Fruit fly (Drosophila melanogaster) ovary, adult (tissue): ENCODE data around the gene piwi.

Source experiments
- CG17801 ChIP-seq: fragments of 200-800 bp; optimal IDR thresholded peaks from 2 replicates; lab custom pipeline; 2019; ENCODE audit warnings: missing biosample characterization, mild to moderate bottlenecking, missing genetic modification characterization, moderate library complexity; ENCODE audit not compliant: partially characterized antibody

Gene piwi

DNA sequence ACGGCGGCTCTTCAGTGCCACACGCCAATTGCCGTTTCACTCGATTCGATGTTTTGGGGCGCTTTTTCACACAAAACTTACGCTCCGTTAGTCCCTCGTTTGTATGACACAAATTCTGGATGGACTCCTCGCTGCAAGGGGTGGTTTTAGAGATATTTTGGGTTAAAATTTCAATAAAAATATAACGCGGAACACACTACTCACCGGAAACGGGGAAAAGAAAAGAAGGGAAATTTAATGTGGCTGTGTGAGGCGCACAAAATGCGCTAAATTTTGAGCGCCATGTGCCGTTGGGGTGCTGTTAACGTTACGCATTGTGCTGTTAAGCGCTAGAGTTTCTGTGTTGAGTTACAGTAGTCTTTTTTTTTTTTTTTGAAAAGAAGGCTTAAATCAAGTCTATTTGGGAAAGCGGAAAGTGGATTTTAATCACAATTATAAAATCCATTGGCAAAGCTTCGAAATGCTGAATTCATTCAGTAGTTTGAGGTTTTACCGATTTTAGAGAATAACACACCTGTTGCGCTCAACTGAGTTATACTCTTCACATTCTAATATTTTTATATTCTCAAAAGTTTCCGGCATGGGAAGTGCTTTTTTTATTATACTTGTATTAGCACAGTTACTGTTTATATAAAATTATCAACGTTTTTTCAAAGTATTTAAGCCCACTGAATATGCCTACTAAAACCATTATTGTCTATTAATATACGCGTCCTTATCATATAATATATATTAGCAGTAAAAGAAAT lies 16.9 kb upstream of the piwi start, which contains the start of gene RpL9:
TSS of gene RpL9 (minus strand) at position 265 of the 749 bp plus-strand sequence.
- TF ChIP-seq CG17801 (GFP tag; lab: Kevin White, UChicago) = peak; percentile 84

DNA sequence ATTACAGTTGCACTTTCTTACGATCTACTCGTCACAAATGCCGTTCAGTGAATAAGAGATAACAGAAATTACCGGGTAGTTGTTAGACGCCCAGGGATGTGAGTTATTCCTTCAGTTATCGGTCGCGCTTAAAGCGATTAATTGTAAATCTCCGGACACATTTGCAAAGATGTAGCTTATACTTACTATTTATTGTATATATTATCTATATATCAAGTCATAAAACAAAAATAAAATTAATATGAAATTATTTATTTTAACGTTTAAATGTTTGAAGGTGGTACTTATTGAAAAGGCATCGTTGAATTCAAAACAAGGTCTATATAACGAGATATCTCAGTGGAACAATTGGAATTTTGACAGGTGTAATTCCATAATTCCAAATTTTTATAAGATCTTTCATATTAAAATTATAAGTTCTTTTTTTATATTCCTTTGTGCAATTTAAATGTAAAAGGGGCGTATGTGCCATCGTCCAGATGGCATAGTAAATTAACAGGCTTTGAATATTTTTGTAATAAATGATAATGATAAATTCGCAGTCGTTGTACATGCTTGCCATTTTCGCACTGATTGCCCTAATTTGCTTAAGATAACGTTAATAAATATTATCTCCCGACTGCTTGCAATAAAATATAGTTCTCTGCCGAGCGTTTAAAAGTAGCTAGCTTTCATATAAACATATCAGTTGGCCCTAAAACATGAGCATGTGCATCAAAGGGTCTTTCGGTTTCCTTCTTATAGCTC lies 14.3 kb upstream of the piwi start, which contains the start of the genes aub and lectin-33A:
TSS of gene aub (minus strand) at position 101 of the 747 bp plus-strand sequence.
TSS of gene lectin-33A (plus strand) at position 697 of the 747 bp plus-strand sequence.
- TF ChIP-seq CG17801 (GFP tag; lab: Kevin White, UChicago) = no peak

DNA sequence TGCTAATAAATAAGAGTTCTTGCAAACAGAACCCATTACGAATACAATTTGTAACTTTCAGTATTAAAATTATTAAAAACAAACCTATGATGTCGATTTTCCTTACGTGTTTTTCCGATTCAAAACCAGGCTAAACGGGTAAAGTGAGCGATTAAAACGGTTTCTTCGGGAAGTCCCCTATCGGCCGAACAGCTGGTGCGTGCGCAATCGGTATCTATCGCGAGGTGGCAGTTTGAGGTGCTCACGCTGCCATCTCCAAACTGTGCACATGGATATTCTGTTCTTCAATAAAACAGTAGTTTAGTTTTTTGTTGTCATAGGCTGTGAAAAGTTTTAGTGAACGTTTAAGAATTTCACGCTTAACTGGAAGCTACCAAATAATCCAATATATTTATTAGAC lies 1.9 kb upstream of the piwi start, which contains the start of gene TTLL4A:
TSS of gene TTLL4A (plus strand) at position 240 of the 400 bp plus-strand sequence.
- TF ChIP-seq CG17801 (GFP tag; lab: Kevin White, UChicago) = peak; percentile 38

DNA sequence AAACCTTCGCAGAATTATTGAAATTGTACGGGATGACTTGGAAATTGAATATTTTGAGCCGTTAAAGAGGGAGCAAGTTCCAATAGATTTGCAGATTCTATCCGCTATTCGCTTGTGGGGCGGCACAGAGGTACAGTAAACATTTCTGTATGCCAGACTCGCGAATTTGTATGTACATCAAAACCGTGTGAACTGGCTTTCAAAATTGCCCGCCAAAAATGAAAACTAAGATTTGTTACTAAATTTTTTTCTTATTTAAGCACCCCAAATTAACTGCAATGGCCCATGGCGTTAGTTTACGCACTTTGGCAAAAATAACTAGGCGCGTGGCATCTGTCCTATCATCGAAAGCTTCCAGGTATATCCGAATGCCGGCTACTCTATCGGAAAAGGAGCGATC lies 806 bp upstream of the piwi start:
- TF ChIP-seq CG17801 (GFP tag; lab: Kevin White, UChicago) = no peak

DNA sequence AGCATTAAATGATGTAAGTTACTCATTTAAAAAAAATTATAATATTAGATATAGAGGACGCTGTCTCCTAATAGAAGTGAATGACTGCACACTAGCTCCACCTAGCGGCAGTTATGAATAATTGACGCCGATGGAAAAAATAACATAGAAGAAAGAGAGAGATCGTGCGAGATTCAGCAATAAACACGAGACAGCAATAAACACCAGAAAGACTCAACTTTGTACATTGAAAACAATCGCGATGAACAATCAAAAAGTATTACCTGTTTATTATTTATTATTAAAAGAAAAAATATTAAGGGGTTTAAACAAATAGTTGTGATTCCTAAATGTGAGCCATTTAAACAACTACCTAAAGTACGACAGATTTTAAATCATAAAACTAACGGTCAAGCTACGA lies 1.1 kb downstream of the piwi start:
- peak; percentile 54 for TF ChIP-seq CG17801 (GFP tag; lab: Kevin White, UChicago)

DNA sequence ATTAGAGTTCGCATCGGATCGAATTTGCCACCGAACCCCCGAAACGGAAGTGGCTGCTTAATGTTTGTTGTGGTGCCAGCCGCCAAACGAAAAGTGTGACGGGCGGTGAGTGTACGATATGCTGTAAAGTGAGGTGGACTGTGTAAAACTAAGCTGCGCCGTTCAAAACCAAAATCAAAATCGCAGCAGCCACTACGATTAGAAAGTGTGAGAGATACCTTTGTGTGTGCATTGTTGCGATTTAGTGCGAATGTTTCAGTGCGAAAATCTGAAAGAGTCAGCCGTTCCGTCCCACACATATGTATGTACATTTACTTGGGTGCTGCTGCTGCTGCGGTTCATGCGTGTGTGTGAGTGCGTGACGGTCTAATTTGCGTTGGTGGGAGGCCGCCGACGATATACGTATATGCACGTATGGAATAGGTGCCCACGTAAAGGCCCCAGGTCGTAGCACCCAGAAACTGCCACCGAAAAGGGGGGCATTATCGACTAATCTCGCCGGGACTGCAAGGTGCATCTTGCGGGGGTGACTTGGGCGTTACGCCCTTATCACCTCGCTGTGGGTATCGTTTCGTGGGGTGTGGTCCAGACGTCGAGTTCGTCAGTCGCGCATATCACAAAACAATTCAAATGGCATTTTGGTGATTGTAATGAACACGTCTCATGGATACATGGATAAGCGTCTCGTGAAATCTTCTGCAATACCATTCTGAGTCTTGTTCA lies 10.2 kb downstream of the piwi start:
- peak; percentile 1 for TF ChIP-seq CG17801 (GFP tag; lab: Kevin White, UChicago)

DNA sequence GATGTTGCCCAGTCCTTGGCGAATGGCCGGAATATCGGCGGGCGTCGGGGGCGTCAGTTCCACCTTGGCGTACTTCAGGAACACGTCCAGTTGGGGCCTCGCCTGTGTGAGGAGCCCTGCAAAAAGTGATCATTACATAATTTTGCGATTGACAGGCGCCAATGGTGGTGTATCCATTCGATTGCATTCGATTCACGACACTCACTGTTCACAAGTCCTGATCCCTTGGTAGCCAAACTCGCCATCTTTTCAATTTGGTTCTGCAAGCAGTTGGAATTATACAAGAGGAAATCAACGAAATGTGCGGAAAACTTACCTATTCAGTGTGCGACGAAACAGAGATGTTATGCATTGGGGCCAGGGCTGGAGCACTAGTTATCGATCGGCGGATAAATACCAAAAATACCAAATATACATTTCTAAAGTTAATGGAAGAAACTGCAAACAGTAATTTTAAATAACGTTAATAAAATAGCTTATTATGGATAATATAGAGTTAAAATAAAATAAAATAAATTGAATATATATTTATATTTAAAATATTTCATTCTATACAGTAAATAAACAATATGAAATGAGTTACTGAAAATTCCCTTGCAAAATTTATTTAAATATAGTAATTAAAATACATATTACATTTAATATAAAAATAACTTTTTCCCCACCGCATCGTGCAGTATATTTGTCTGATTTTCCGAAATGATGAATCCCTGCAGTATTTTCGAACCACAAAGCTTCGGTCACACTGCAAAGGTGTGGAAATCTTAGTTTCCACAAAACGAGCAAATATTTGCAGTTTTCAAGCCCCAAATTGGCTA lies 11.0 kb downstream of the piwi start, which contains the start of the genes ATPsynG and SCAR:
TSS of gene ATPsynG (minus strand) at position 354 of the 818 bp plus-strand sequence.
TSS of gene SCAR (plus strand) at position 727 of the 818 bp plus-strand sequence.
- no peak for TF ChIP-seq CG17801 (GFP tag; lab: Kevin White, UChicago)

DNA sequence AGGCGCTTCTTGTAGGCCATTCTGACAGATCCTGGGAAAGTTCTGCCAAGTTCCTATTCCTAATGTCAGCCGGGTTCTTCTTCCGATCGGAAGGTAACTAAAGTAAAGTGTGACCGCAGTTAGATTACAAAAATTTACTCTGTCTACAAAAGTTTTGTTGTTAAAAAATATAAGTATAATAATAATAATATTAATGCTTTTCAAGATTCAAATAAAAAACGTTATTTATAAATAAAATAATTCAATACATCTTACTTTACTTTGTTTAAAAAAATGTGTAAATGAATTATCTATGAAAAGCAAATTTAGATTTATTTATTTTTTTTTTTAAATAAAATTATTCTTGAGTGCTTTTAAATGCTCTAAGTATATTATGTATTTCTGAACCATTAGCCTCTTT lies 12.0 kb downstream of the piwi start, which contains the start of gene abo:
TSS of gene abo (minus strand) at position 101 of the 400 bp plus-strand sequence.
- TF ChIP-seq CG17801 (GFP tag; lab: Kevin White, UChicago) = no peak

DNA sequence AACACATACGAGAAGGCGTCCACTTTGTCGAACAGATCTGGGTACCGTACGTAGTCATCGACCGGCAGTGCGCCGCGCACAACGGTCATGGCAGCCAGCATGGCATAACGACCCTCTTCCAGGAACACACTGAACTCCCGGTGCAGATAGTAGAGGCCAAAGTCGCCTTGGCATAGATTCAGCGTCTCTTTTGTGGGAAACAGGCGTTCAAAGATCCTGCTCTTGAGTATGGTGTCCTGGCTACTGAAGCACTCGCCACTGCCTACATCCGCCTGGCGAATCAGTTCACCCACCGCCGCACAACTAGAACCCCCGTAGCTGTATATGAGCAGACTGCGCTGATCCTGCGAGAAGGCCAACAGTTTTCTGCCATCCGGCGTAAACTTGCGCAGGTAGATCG lies 12.6 kb downstream of the piwi start:
- TF ChIP-seq CG17801 (GFP tag; lab: Kevin White, UChicago) = no peak

DNA sequence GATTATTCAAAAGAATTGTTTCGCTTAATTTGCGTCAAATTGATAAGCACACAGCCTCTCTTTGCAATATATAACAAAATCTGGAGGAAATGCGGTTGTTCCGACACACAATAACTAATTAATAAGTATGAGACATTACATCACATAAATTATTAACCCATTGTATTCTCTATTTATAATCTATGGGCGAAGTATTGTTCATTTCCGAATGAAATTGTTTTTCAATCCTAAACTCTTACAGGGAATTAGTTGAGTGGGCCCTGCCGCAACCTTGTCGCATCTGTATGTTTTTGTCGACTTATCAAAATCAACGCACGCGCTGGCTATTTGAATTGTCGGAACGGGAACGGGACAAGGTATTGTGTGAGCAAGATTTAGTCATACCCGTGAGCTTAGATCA lies 15.0 kb downstream of the piwi start, which contains the start of gene CG16743:
TSS of gene CG16743 (plus strand) at position 57 of the 400 bp plus-strand sequence.
- no peak for TF ChIP-seq CG17801 (GFP tag; lab: Kevin White, UChicago)

DNA sequence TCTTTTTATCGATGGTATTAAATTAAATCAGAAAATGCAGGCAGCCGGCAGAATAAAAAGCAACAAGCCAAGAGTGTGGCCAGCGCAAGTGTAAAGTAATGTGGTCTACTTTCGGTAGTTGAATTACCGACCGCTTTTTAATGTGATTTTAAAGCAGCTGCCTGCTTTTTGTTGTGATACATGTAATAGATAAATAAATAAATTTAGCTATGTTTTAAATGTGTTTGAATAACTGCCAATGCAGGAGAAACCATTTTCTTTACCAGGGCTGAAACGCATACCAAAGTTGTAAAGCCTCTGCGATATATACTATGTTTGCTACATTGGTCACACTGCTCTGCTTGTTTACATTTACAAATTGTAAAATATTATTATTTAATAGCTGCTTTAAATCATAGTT lies 17.1 kb downstream of the piwi start, which contains the start of the genes Tmem214 and YL-1:
TSS of gene Tmem214 (minus strand) at position 142 of the 400 bp plus-strand sequence.
TSS of gene YL-1 (plus strand) at position 310 of the 400 bp plus-strand sequence.
- peak; percentile 43 for TF ChIP-seq CG17801 (GFP tag; lab: Kevin White, UChicago)

DNA sequence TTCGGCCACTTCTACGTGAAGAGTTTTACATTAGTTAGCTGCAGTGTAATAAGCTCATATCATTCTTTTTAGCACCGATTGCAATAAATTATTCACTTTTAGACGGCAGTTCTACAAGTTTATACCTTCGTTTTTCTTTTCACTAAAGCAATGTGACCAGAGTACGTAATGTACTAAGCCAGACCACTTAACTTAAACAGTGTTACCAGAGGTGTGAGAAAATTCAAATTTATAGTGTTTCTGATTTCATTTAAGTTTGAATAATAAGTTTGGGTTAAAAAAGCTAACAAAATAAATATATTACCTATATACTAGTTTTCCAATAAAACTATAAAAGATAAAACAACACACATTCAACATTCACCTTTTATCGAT lies 19.2 kb downstream of the piwi start:
- TF ChIP-seq CG17801 (GFP tag; lab: Kevin White, UChicago) = no peak

DNA sequence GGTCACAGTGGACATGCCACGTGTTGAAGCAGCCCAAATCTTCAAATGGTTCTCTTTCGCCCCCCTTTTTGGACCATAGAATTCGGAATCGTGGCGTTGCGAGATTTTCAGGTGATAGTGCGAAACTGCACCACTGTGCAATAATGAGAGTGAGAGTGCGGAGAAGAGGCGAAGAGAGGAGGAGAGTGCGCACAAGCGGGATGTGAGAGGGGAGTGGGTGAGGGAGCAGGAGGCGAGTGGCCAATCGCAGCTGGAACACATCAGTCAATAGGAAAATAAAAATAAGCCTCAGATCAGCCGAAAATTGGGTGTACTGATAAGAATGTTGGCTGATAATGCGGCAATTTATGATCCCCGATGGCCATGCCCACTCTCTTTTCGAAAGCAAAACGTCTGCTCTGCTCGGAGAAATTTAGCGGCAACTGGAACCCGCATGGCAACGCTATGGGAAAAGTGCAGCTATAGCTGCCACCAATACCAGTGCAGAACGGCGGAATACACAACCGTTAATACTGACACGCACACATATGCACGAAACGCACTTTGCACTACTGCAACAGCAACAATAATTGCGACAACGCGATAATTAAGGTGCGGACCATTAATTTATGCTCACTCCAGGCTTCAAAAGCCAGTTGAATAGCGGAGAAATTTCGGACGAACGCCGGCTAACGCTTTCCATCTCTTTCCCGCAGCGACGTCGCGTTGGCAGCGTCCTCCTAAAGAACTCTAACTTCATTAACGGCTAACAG lies 19.8 kb downstream of the piwi start:
- peak; percentile 22 for TF ChIP-seq CG17801 (GFP tag; lab: Kevin White, UChicago)
